Worm (Caenorhabditis elegans) whole organism, L1 larva: Measurements from ENCODE around the gene thk-1.
A peak's percentile ranks its signal among the peaks of the same experiment; 100 is the strongest.

Source experiments
- elt-3 ChIP-seq, 6 experiments: fragments of 150-350 bp in 1 of 6; sonication (generic microtip); optimal IDR thresholded peaks; 2 replicates each; lab custom pipeline; 2017 to 2018; ENCODE audit warnings: missing biosample characterization in 6 of 6, missing genetic modification characterization in 6 of 6, inconsistent platforms in 1 of 6
- lin-39 ChIP-seq: fragments of 150-350 bp; optimal IDR thresholded peaks from 2 replicates; lab custom pipeline; 2014; ENCODE audit warnings: missing biosample characterization, missing genetic modification reagents, missing genetic modification characterization
- snpc-4 ChIP-seq: fragments of 150-350 bp; optimal IDR thresholded peaks from 2 replicates; lab custom pipeline; 2014; ENCODE audit warnings: missing biosample characterization, missing genetic modification characterization
- unc-62 ChIP-seq: fragments of 150-350 bp; optimal IDR thresholded peaks from 2 replicates; lab custom pipeline; 2014; ENCODE audit warnings: missing biosample characterization, missing genetic modification reagents, missing genetic modification characterization
- ztf-11 ChIP-seq, 2 experiments: sonication (generic microtip); optimal IDR thresholded peaks; 2 replicates each; lab custom pipeline; 2016 to 2017; ENCODE audit warnings: missing genetic modification characterization in 2 of 2, missing biosample characterization in 1 of 2, missing compliant biosample characterization in 1 of 2
- ztf-4 ChIP-seq: fragments of 150-350 bp; optimal IDR thresholded peaks from 2 replicates; lab custom pipeline; 2014; ENCODE audit warnings: missing biosample characterization, missing genetic modification characterization

DNA sequence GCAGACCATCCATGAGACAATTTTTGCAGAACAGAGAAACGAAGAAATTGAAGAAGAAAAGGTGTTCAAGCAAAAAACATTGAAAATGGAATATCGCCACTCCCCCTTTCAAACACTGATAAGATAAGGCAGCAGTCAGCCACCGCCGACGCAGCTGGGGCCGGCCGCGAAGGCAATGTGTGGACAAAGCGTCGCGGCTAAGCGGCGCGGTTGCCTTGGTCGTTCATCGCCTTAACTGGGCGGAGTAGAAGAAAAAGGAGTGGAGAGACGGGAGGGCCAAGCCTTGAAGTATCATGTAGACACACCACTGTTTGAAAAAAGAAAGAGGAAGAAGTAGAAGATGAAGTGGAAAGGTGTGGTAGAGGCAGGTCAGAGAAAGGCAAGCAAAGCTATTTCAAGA, 49.6 kb upstream of the thk-1 start:
- peak; percentile 62 to 89 (median 72) for TF ChIP-seq elt-3 (tag; optimal IDR thresholded peaks at IDR 0.05; lab: Kevin White, UChicago)
- TF ChIP-seq snpc-4 (tag; lab: Kevin White, UChicago) = no peak
- TF ChIP-seq ztf-4 (tag; lab: Kevin White, UChicago) = no peak
- no peak for TF ChIP-seq unc-62 (GFP tag; lab: Kevin White, UChicago)
- no peak for TF ChIP-seq ztf-11 (tag; optimal IDR thresholded peaks at IDR 0.05; lab: Kevin White, UChicago)
- TF ChIP-seq lin-39 = no peak
